Worm (Caenorhabditis elegans) whole organism, L1 larva: ENCODE results near the gene T25E4.1.

Experiments
- aha-1 ChIP-seq: fragments of 150-350 bp; optimal IDR thresholded peaks from 2 replicates; lab custom pipeline; 2014; ENCODE audit warnings: missing biosample characterization, missing genetic modification characterization
- dpl-1 ChIP-seq, 3 experiments: fragments of 150-350 bp in 2 of 3; sonication (generic microtip) in 1 of 3; optimal IDR thresholded peaks; 2 replicates each; lab custom pipeline; 2014 to 2017; ENCODE audit warnings: missing biosample characterization in 3 of 3, missing genetic modification characterization in 3 of 3, missing genetic modification reagents in 3 of 3
- egl-27 ChIP-seq, 2 experiments: fragments of 150-350 bp in 1 of 2; sonication (generic microtip); optimal IDR thresholded peaks; 3 replicates each; lab custom pipeline; 2017 to 2018; ENCODE audit warnings: missing biosample characterization in 2 of 2, missing genetic modification characterization in 2 of 2, missing genetic modification reagents in 2 of 2
- elt-2 ChIP-seq: sonication (generic microtip); optimal IDR thresholded peaks from 2 replicates; lab custom pipeline; 2016; ENCODE audit warnings: missing genetic modification characterization, mild to moderate bottlenecking, inconsistent platforms, missing compliant biosample characterization, missing genetic modification reagents
- elt-3 ChIP-seq, 6 experiments: fragments of 150-350 bp in 1 of 6; sonication (generic microtip); optimal IDR thresholded peaks; 2 replicates each; lab custom pipeline; 2017 to 2018; ENCODE audit warnings: missing biosample characterization in 6 of 6, missing genetic modification characterization in 6 of 6, inconsistent platforms in 1 of 6
- mab-9 ChIP-seq: fragments of 200-800 bp; sonication (Bioruptor generic); IDR thresholded peaks from 2 replicates; pipeline ENCODE4 v1.3.6; 2022; ENCODE audit warnings: missing genetic modification reagents, missing genetic modification characterization, missing compliant biosample characterization
- nhr-11 ChIP-seq: fragments of 150-350 bp; optimal IDR thresholded peaks from 2 replicates; lab custom pipeline; 2014; ENCODE audit warnings: missing biosample characterization, missing genetic modification characterization
- tbx-2 ChIP-seq: sonication (generic microtip); optimal IDR thresholded peaks from 2 replicates; lab custom pipeline; 2016; ENCODE audit warnings: missing genetic modification characterization, missing compliant biosample characterization
- unc-130 ChIP-seq: fragments of 150-350 bp; optimal IDR thresholded peaks from 2 replicates; lab custom pipeline; 2017; ENCODE audit warnings: missing biosample characterization, missing genetic modification characterization, inconsistent platforms
- unc-30 ChIP-seq: sonication (generic microtip); optimal IDR thresholded peaks from 2 replicates; lab custom pipeline; 2017; ENCODE audit warnings: missing biosample characterization, missing genetic modification characterization
- ztf-11 ChIP-seq, 2 experiments: sonication (generic microtip); optimal IDR thresholded peaks; 2 replicates each; lab custom pipeline; 2016 to 2017; ENCODE audit warnings: missing genetic modification characterization in 2 of 2, missing biosample characterization in 1 of 2, missing compliant biosample characterization in 1 of 2

DNA sequence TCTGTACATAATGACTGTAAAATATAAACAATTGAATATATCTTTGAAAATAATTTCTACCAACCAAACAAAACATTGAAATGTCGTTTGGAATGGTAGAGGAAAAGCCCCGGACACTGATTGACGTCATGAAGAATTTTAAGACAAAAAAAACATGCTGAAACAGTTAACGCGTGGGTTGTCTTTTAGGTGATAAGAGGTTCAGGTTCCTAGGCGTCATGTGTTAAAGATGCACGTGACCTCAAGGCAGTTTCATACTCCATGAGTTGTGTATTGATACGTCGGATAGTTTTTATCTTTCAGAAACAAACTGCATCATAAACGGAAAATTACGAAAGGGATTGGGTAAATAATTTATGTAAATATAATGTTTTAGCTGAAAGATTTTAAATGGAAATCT is 21.0 kb upstream of the T25E4.1 start:
- TF ChIP-seq elt-3 (tag; optimal IDR thresholded peaks at IDR 0.05; lab: Kevin White, UChicago), result no peak
- TF ChIP-seq unc-30, result no peak
- no peak for TF ChIP-seq tbx-2 (tag; lab: Kevin White, UChicago)
- TF ChIP-seq elt-2 (tag; lab: Kevin White, UChicago), result peak; percentile 99
- no peak for TF ChIP-seq dpl-1 (GFP tag; optimal IDR thresholded peaks at IDR 0.05; lab: Kevin White, UChicago)
- TF ChIP-seq mab-9 (GFP tag; lab: Robert Waterston, UW), result no peak
- TF ChIP-seq nhr-11 (tag; lab: Kevin White, UChicago), result no peak
- TF ChIP-seq ztf-11 (tag; optimal IDR thresholded peaks at IDR 0.05; lab: Kevin White, UChicago), result no peak
- TF ChIP-seq aha-1 (tag; lab: Kevin White, UChicago), result no peak
- no peak for TF ChIP-seq unc-130 (tag; lab: Kevin White, UChicago)
- no peak for TF ChIP-seq egl-27 (tag; optimal IDR thresholded peaks at IDR 0.05; lab: Kevin White, UChicago)
